Worm (Caenorhabditis elegans): ENCODE data around the gene F09E5.11.

The F09E5.11 gene

ce11 chrII:5326891-5327290 is 31.1 kb downstream of the F09E5.11 start (continued):
- no peak for TF ChIP-seq fkh-10 (GFP tag; optimal IDR thresholded peaks at IDR 0.05)
- no peak for TF ChIP-seq ztf-4 (tag; optimal IDR thresholded peaks at IDR 0.05)
- no peak for TF ChIP-seq nhr-84 (tag; optimal IDR thresholded peaks at IDR 0.05)

- no peak for TF ChIP-seq sptf-1 (tag; optimal IDR thresholded peaks at IDR 0.05)
- TF ChIP-seq fkh-10 (GFP tag; optimal IDR thresholded peaks at IDR 0.05): peak; percentile 74
- peak in 1 of 2 experiments; percentile 53 for TF ChIP-seq lin-35 (GFP tag; optimal IDR thresholded peaks at IDR 0.05)
- peak; percentile 33 for TF ChIP-seq isw-1 (GFP tag; IDR thresholded peaks at IDR 0.05)
- peak; percentile 92 for TF ChIP-seq fkh-8 (tag; optimal IDR thresholded peaks at IDR 0.05)
- no peak for TF ChIP-seq unc-98 (GFP tag; IDR thresholded peaks at IDR 0.05)
- TF ChIP-seq ceh-63 (GFP tag; optimal IDR thresholded peaks at IDR 0.05): no peak
- peak; percentile 17 for TF ChIP-seq lin-13 (GFP tag; optimal IDR thresholded peaks at IDR 0.05)
- TF ChIP-seq irx-1 (tag; optimal IDR thresholded peaks at IDR 0.05): peak; percentile 48
- no peak for TF ChIP-seq fkh-4 (tag; optimal IDR thresholded peaks at IDR 0.05; ENCODE audit: borderline replicate concordance)
- peak; percentile 65 for TF ChIP-seq nhr-47 (tag; optimal IDR thresholded peaks at IDR 0.05)
- TF ChIP-seq elt-2 (tag; optimal IDR thresholded peaks at IDR 0.05): no peak
- peak; percentile 56 for TF ChIP-seq swsn-7 (tag; optimal IDR thresholded peaks at IDR 0.05)
- no peak for TF ChIP-seq ztf-11 (tag; optimal IDR thresholded peaks at IDR 0.05)
- peak in 2 of 3 experiments; percentile 34 to 57 for TF ChIP-seq ceh-82 (tag; optimal IDR thresholded peaks at IDR 0.05)
- no peak for TF ChIP-seq lin-39 (tag; optimal IDR thresholded peaks at IDR 0.05)
- no peak for TF ChIP-seq nhr-11 (tag; optimal IDR thresholded peaks at IDR 0.05)
- no peak for TF ChIP-seq sox-4 (tag; optimal IDR thresholded peaks at IDR 0.05)
- TF ChIP-seq hlh-17 (GFP tag; optimal IDR thresholded peaks at IDR 0.05; ENCODE audit: borderline replicate concordance): no peak
- TF ChIP-seq elt-3 (tag; optimal IDR thresholded peaks at IDR 0.05): peak in 1 of 6 experiments; percentile 58
- peak; percentile 62 for TF ChIP-seq mep-1 (tag; optimal IDR thresholded peaks at IDR 0.05)
- peak; percentile 52 for TF ChIP-seq dsc-1 (tag; optimal IDR thresholded peaks at IDR 0.05)
- peak; percentile 49 for TF ChIP-seq nhr-20 (tag; optimal IDR thresholded peaks at IDR 0.05)
- TF ChIP-seq tlp-1 (tag; optimal IDR thresholded peaks at IDR 0.05): no peak
- no peak for TF ChIP-seq nhr-84 (tag; optimal IDR thresholded peaks at IDR 0.05)
- TF ChIP-seq C04F5.9 (tag; optimal IDR thresholded peaks at IDR 0.05): no peak
- TF ChIP-seq nhr-12 (tag; optimal IDR thresholded peaks at IDR 0.05): no peak
- peak in 1 of 2 experiments; percentile 67 for TF ChIP-seq mdl-1 (tag; optimal IDR thresholded peaks at IDR 0.05)
- TF ChIP-seq unc-30 (tag; optimal IDR thresholded peaks at IDR 0.05): no peak
- TF ChIP-seq ztf-4 (tag; optimal IDR thresholded peaks at IDR 0.05): peak; percentile 24
- no peak for TF ChIP-seq alr-1 (tag; optimal IDR thresholded peaks at IDR 0.05; ENCODE audit: borderline replicate concordance)
- TF ChIP-seq C16A3.4 (tag; optimal IDR thresholded peaks at IDR 0.05): peak; percentile 19
- peak; percentile 95 for TF ChIP-seq lin-14 (GFP tag; optimal IDR thresholded peaks at IDR 0.05)
- TF ChIP-seq nhr-85 (tag): peak; percentile 73
- TF ChIP-seq C34B4.2 (tag; optimal IDR thresholded peaks at IDR 0.05): no peak
- no peak for TF ChIP-seq lir-3 (tag; optimal IDR thresholded peaks at IDR 0.05; ENCODE audit: poor library complexity)
- TF ChIP-seq efl-3 (GFP tag; optimal IDR thresholded peaks at IDR 0.05): no peak
- TF ChIP-seq unc-62 (GFP tag; optimal IDR thresholded peaks at IDR 0.05): no peak
- peak; percentile 52 for TF ChIP-seq tbx-2 (tag; optimal IDR thresholded peaks at IDR 0.05)
- no peak for TF ChIP-seq ceh-90 (tag; optimal IDR thresholded peaks at IDR 0.05)
- TF ChIP-seq skn-1 (tag; optimal IDR thresholded peaks at IDR 0.05): peak; percentile 68
- no peak for TF ChIP-seq ets-5 (GFP tag; IDR thresholded peaks at IDR 0.05)
- no peak for TF ChIP-seq hpl-2 (GFP tag; optimal IDR thresholded peaks at IDR 0.05)
- TF ChIP-seq ama-1 (optimal IDR thresholded peaks at IDR 0.05): no peak
- peak; percentile 18 for TF ChIP-seq nhr-237 (tag; optimal IDR thresholded peaks at IDR 0.05)
- TF ChIP-seq pax-3 (tag; optimal IDR thresholded peaks at IDR 0.05): no peak
- peak; percentile 35 for TF ChIP-seq egl-13 (tag; optimal IDR thresholded peaks at IDR 0.05)
- TF ChIP-seq ceh-8 (GFP tag; optimal IDR thresholded peaks at IDR 0.05): peak; percentile 50
- TF ChIP-seq aha-1 (tag; optimal IDR thresholded peaks at IDR 0.05): no peak
- peak; percentile 69 for TF ChIP-seq rnt-1 (tag; optimal IDR thresholded peaks at IDR 0.05)
Observed at ce11 chrII:5326024-5326627, 31.9 kb downstream of the F09E5.11 start.
